Worm (Caenorhabditis elegans) whole organism, mixed stage, embryonic: ENCODE data around the gene H40L08.9.

Experiments used
- ceh-39 ChIP-seq: fragments of 150-350 bp; optimal IDR thresholded peaks from 2 replicates; lab custom pipeline; 2014; ENCODE audit warnings: missing biosample characterization, missing genetic modification characterization
- ceh-43 ChIP-seq: fragments of 200-800 bp; sonication (Bioruptor generic); optimal IDR thresholded peaks from 2 replicates; lab custom pipeline; 2018; ENCODE audit warnings: mild to moderate bottlenecking, missing genetic modification characterization, moderate library complexity, missing compliant biosample characterization
- ceh-83 ChIP-seq: fragments of 200-800 bp; sonication (Bioruptor generic); optimal IDR thresholded peaks from 2 replicates; lab custom pipeline; 2018; ENCODE audit warnings: mild to moderate bottlenecking, missing genetic modification characterization, missing compliant biosample characterization
- ces-1 ChIP-seq: fragments of 150-350 bp; optimal IDR thresholded peaks from 2 replicates; lab custom pipeline; 2014; ENCODE audit warnings: missing biosample characterization, missing genetic modification reagents, missing genetic modification characterization
- cnd-1 ChIP-seq: fragments of 200-800 bp; sonication (Bioruptor generic); optimal IDR thresholded peaks from 2 replicates; lab custom pipeline; 2018; ENCODE audit warnings: mild to moderate bottlenecking, missing genetic modification characterization, missing compliant biosample characterization
- flh-1 ChIP-seq: fragments of 200-800 bp; sonication (Bioruptor generic); optimal IDR thresholded peaks from 2 replicates; lab custom pipeline; 2018; ENCODE audit warnings: mild to moderate bottlenecking, missing genetic modification characterization, moderate library complexity, missing compliant biosample characterization
- lin-13 ChIP-seq: fragments of 150-350 bp; optimal IDR thresholded peaks from 2 replicates; lab custom pipeline; 2014; ENCODE audit warnings: missing biosample characterization, missing genetic modification characterization
- lin-32 ChIP-seq: fragments of 200-800 bp; sonication (Bioruptor generic); optimal IDR thresholded peaks from 2 replicates; lab custom pipeline; 2018; ENCODE audit warnings: mild to moderate bottlenecking, missing genetic modification characterization, missing compliant biosample characterization
- mls-2 ChIP-seq: sonication (generic microtip); optimal IDR thresholded peaks from 2 replicates; lab custom pipeline; 2016; ENCODE audit warnings: mild to moderate bottlenecking, missing genetic modification characterization, moderate library complexity, missing compliant biosample characterization
- nhr-12 ChIP-seq: fragments of 150-350 bp; optimal IDR thresholded peaks from 2 replicates; lab custom pipeline; 2014; ENCODE audit warnings: missing biosample characterization, missing genetic modification characterization
- nhr-28 ChIP-seq: fragments of 150-350 bp; optimal IDR thresholded peaks from 2 replicates; lab custom pipeline; 2014; ENCODE audit warnings: missing biosample characterization, missing genetic modification characterization
- sem-2 ChIP-seq: fragments of 200-800 bp; sonication (Bioruptor generic); optimal IDR thresholded peaks from 2 replicates; lab custom pipeline; 2018; ENCODE audit warnings: mild to moderate bottlenecking, missing genetic modification characterization, missing compliant biosample characterization
- snpc-4 ChIP-seq: fragments of 150-350 bp; optimal IDR thresholded peaks from 2 replicates; lab custom pipeline; 2014; ENCODE audit warnings: missing biosample characterization, missing genetic modification characterization
- sptf-1 ChIP-seq: sonication (generic microtip); optimal IDR thresholded peaks from 2 replicates; lab custom pipeline; 2017; ENCODE audit warnings: mild to moderate bottlenecking, missing genetic modification characterization, moderate library complexity, missing compliant biosample characterization
- tbx-8 ChIP-seq: fragments of 200-800 bp; sonication (Bioruptor generic); optimal IDR thresholded peaks from 2 replicates; lab custom pipeline; 2018; ENCODE audit warnings: mild to moderate bottlenecking, missing genetic modification characterization, moderate library complexity, missing compliant biosample characterization
- unc-39 ChIP-seq: fragments of 150-350 bp; optimal IDR thresholded peaks from 2 replicates; lab custom pipeline; 2014; ENCODE audit warnings: missing biosample characterization, missing genetic modification characterization
- unc-62 ChIP-seq: fragments of 150-350 bp; optimal IDR thresholded peaks from 2 replicates; lab custom pipeline; 2014; ENCODE audit warnings: missing biosample characterization, missing genetic modification reagents, missing genetic modification characterization
- ztf-11 ChIP-seq: fragments of 150-350 bp; optimal IDR thresholded peaks from 2 replicates; lab custom pipeline; 2014; ENCODE audit warnings: missing biosample characterization, missing genetic modification characterization

Gene H40L08.9

DNA sequence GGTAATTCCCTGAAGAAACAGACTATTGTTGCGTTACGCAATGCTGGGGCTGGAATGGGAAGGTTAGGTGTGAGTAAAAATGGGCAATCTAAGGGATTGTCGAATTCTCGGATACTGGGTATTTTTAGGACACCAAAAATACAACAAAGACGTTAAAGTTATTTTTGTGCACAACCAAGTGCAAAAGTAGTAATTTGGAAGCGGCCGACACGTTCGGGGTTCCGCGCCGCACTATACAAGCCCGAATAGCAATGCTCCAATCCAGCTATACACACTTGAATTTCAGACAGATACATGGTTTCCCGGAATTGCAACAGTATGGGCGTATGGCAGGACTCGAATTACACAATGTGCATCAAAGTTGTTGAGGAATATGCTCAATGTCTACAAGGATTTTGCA lies 48.3 kb downstream of the H40L08.9 start:
- TF ChIP-seq ces-1 (GFP tag; lab: Kevin White, UChicago) (no peak), tbx-8 (no peak), sem-2 (no peak), ceh-83 (GFP tag; lab: Kevin White, UChicago) (no peak), nhr-12 (tag; lab: Kevin White, UChicago) (no peak), lin-13 (tag; lab: Kevin White, UChicago) (no peak), sptf-1 (tag; lab: Kevin White, UChicago) (no peak), unc-39 (tag; lab: Kevin White, UChicago) (no peak), ztf-11 (tag; lab: Kevin White, UChicago) (no peak), nhr-28 (no peak), cnd-1 (tag; lab: Kevin White, UChicago) (no peak), ceh-39 (no peak), snpc-4 (tag; lab: Kevin White, UChicago) (no peak), ceh-43 (GFP tag; lab: Kevin White, UChicago) (no peak), unc-62 (GFP tag; lab: Kevin White, UChicago) (no peak), lin-32 (GFP tag; lab: Kevin White, UChicago) (no peak), flh-1 (GFP tag; lab: Kevin White, UChicago) (no peak), mls-2 (tag; lab: Kevin White, UChicago) (no peak)
- TF ChIP-seq, all 35 proteins: peak for 0

DNA sequence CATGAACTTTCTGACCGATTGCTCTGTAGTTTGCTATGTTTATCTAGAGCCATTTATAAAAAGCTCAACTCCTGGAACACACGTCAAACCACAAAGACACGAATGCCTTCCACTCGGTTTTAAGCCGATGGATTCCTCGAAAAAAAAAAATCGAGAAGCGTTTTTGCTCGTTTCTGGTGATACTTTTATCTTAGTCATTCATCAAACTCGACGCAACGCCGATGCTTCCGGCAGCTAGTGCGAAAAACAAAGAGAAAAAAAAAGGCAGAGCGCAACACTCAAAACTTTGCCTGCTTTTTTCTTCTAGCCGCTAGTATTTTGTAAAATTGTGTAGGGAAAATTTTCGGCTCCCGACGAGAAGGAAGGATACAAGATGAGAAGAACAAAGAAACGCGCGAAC lies 48.7 kb downstream of the H40L08.9 start:
- TF ChIP-seq cnd-1 (tag; lab: Kevin White, UChicago): no peak
- no peak for TF ChIP-seq unc-62 (GFP tag; lab: Kevin White, UChicago)
- no peak for TF ChIP-seq mls-2 (tag; lab: Kevin White, UChicago)
- TF ChIP-seq snpc-4 (tag; lab: Kevin White, UChicago): no peak
